Fruit fly (Drosophila melanogaster) whole organism, embryonic: ENCODE data around the gene yellow-f.

ENCODE experiments used
- Antp ChIP-seq: fragments of 200-800 bp; sonication (Bioruptor generic); optimal IDR thresholded peaks from 3 replicates; lab custom pipeline; 2016; ENCODE audit warnings: missing biosample characterization, missing genetic modification characterization
- CG11723 ChIP-seq: fragments of 200-800 bp; sonication (Bioruptor generic); optimal IDR thresholded peaks from 2 replicates; lab custom pipeline; 2017; ENCODE audit warnings: missing biosample characterization, mild to moderate bottlenecking, missing genetic modification characterization
- CG12219 ChIP-seq: fragments of 200-800 bp; sonication (Bioruptor generic); optimal IDR thresholded peaks from 3 replicates; lab custom pipeline; 2018; ENCODE audit warnings: missing biosample characterization, mild to moderate bottlenecking, missing genetic modification characterization
- CG13775 ChIP-seq: fragments of 200-800 bp; sonication (Bioruptor generic); optimal IDR thresholded peaks from 3 replicates; lab custom pipeline; 2017; ENCODE audit warnings: missing biosample characterization, mild to moderate bottlenecking, missing genetic modification characterization
- CG13894 ChIP-seq: fragments of 200-800 bp; sonication (Bioruptor generic); optimal IDR thresholded peaks from 3 replicates; lab custom pipeline; 2018; ENCODE audit warnings: missing biosample characterization, mild to moderate bottlenecking, missing genetic modification characterization, moderate library complexity
- CG14050 ChIP-seq: fragments of 200-800 bp; sonication (Bioruptor generic); IDR thresholded peaks from 3 replicates; pipeline ENCODE4 v1.3.6; 2022; ENCODE audit warnings: missing biosample characterization, missing genetic modification characterization
- CG15269 ChIP-seq: fragments of 200-800 bp; sonication (Bioruptor generic); optimal IDR thresholded peaks from 2 replicates; lab custom pipeline; 2018; ENCODE audit warnings: missing biosample characterization, mild to moderate bottlenecking, missing genetic modification characterization, moderate library complexity
- CG15514 ChIP-seq: fragments of 200-800 bp; sonication (Bioruptor generic); optimal IDR thresholded peaks from 3 replicates; lab custom pipeline; 2017; ENCODE audit warnings: missing biosample characterization, missing genetic modification characterization, mild to moderate bottlenecking, moderate library complexity, missing genetic modification reagents
- CG15696 ChIP-seq: fragments of 200-800 bp; sonication (Bioruptor generic); optimal IDR thresholded peaks from 2 replicates; lab custom pipeline; 2019; ENCODE audit warnings: missing biosample characterization, mild to moderate bottlenecking, missing genetic modification characterization, moderate library complexity
- CG16813 ChIP-seq: fragments of 200-800 bp; sonication (Bioruptor generic); IDR thresholded peaks from 3 replicates; pipeline ENCODE4 v1.3.6; 2022; ENCODE audit warnings: missing biosample characterization, missing genetic modification characterization; ENCODE audit not compliant: partially characterized antibody
- CG17568 ChIP-seq: fragments of 200-800 bp; sonication (Bioruptor generic); optimal IDR thresholded peaks from 2 replicates; lab custom pipeline; 2018; ENCODE audit warnings: missing biosample characterization, mild to moderate bottlenecking, missing genetic modification characterization, moderate library complexity
- CG31365 ChIP-seq: fragments of 200-800 bp; sonication (Bioruptor generic); optimal IDR thresholded peaks from 2 replicates; lab custom pipeline; 2018; ENCODE audit warnings: missing biosample characterization, mild to moderate bottlenecking, missing genetic modification characterization
- CG31388 ChIP-seq: fragments of 200-800 bp; sonication (Bioruptor generic); optimal IDR thresholded peaks from 2 replicates; lab custom pipeline; 2016; ENCODE audit warnings: missing biosample characterization, missing genetic modification characterization
- CG4820 ChIP-seq: fragments of 200-800 bp; sonication (Bioruptor generic); optimal IDR thresholded peaks from 3 replicates; lab custom pipeline; 2016; ENCODE audit warnings: missing biosample characterization, missing genetic modification characterization
- CG7556 ChIP-seq: fragments of 200-800 bp; sonication (Bioruptor generic); optimal IDR thresholded peaks from 2 replicates; lab custom pipeline; 2017; ENCODE audit warnings: missing biosample characterization, mild to moderate bottlenecking, missing genetic modification characterization
- CG8388 ChIP-seq: fragments of 200-800 bp; sonication (Bioruptor generic); optimal IDR thresholded peaks from 2 replicates; lab custom pipeline; 2019; ENCODE audit warnings: missing biosample characterization, mild to moderate bottlenecking, missing genetic modification characterization, moderate library complexity
- CG9727 ChIP-seq: fragments of 200-800 bp; sonication (Bioruptor generic); optimal IDR thresholded peaks from 3 replicates; lab custom pipeline; 2017; ENCODE audit warnings: missing biosample characterization, mild to moderate bottlenecking, missing genetic modification characterization
- CG9932 ChIP-seq: fragments of 200-800 bp; sonication (Bioruptor generic); IDR thresholded peaks from 2 replicates; pipeline ENCODE4 v1.3.6; 2022; ENCODE audit warnings: missing biosample characterization, missing genetic modification characterization
- CkIIα-i1 ChIP-seq: fragments of 200-800 bp; sonication (Bioruptor generic); IDR thresholded peaks from 2 replicates; pipeline ENCODE4 v1.3.6; 2022; ENCODE audit warnings: missing biosample characterization, missing genetic modification characterization
- D ChIP-seq, 2 experiments: fragments of 200-800 bp in 1 of 2; fragments of >200 bp in 1 of 2; sonication (Bioruptor generic) in 1 of 2; optimal IDR thresholded peaks; 2 replicates in 1 of 2; 3 replicates in 1 of 2; lab custom pipeline; 2017; ENCODE audit warnings: mild to moderate bottlenecking in 1 of 2, missing biosample characterization in 1 of 2, missing genetic modification characterization in 1 of 2, missing genetic modification reagents in 1 of 2
- D19B ChIP-seq: fragments of 200-800 bp; sonication (Bioruptor generic); optimal IDR thresholded peaks from 2 replicates; lab custom pipeline; 2017; ENCODE audit warnings: missing biosample characterization, mild to moderate bottlenecking, missing genetic modification characterization
- Dad ChIP-seq: fragments of 200-800 bp; sonication (Bioruptor generic); optimal IDR thresholded peaks from 3 replicates; lab custom pipeline; 2016; ENCODE audit warnings: missing biosample characterization, missing genetic modification characterization
- Dbx ChIP-seq: fragments of 200-800 bp; sonication (Bioruptor generic); IDR thresholded peaks from 3 replicates; pipeline ENCODE4 v1.3.6; 2022; ENCODE audit warnings: missing biosample characterization, missing genetic modification characterization
- Deaf1 ChIP-seq: fragments of 200-800 bp; optimal IDR thresholded peaks from 3 replicates; lab custom pipeline; 2019; ENCODE audit warnings: missing biosample characterization, mild to moderate bottlenecking, missing genetic modification characterization, moderate library complexity
- Fer1 ChIP-seq: fragments of 200-800 bp; sonication (Bioruptor generic); optimal IDR thresholded peaks from 2 replicates; lab custom pipeline; 2017; ENCODE audit warnings: missing biosample characterization, mild to moderate bottlenecking, missing genetic modification characterization
- Fer3 ChIP-seq: fragments of 200-800 bp; sonication (Bioruptor generic); optimal IDR thresholded peaks from 2 replicates; lab custom pipeline; 2018; ENCODE audit warnings: missing biosample characterization, mild to moderate bottlenecking, missing genetic modification characterization, moderate library complexity
- Gsc ChIP-seq: fragments of 200-800 bp; sonication (Bioruptor generic); IDR thresholded peaks from 2 replicates; pipeline ENCODE4 v1.3.6; 2022; ENCODE audit warnings: missing biosample characterization, missing genetic modification characterization
- Lpt ChIP-seq: fragments of >200 bp; optimal IDR thresholded peaks from 2 replicates; lab custom pipeline; 2018; ENCODE audit warnings: missing biosample characterization, missing genetic modification characterization
- MTF-1 ChIP-seq: fragments of 200-800 bp; sonication (Bioruptor generic); optimal IDR thresholded peaks from 2 replicates; lab custom pipeline; 2018; ENCODE audit warnings: missing biosample characterization, mild to moderate bottlenecking, missing genetic modification characterization, borderline replicate concordance
- NfI ChIP-seq: fragments of 200-800 bp; sonication (Bioruptor generic); optimal IDR thresholded peaks from 3 replicates; lab custom pipeline; 2018; ENCODE audit warnings: missing biosample characterization, mild to moderate bottlenecking, missing genetic modification characterization, moderate library complexity
- Oli ChIP-seq: fragments of 200-800 bp; sonication (Bioruptor generic); optimal IDR thresholded peaks from 2 replicates; lab custom pipeline; 2018; ENCODE audit warnings: missing biosample characterization, mild to moderate bottlenecking, missing genetic modification characterization, moderate library complexity
- Optix ChIP-seq: fragments of 200-800 bp; sonication (Bioruptor generic); IDR thresholded peaks from 3 replicates; pipeline ENCODE4 v1.3.6; 2022; ENCODE audit warnings: missing biosample characterization, missing genetic modification characterization
- Usf ChIP-seq: fragments of 200-800 bp; sonication (Bioruptor generic); optimal IDR thresholded peaks from 2 replicates; lab custom pipeline; 2017; ENCODE audit warnings: missing genotype, missing biosample characterization, missing genetic modification characterization
- cato ChIP-seq: fragments of 200-800 bp; sonication (Bioruptor generic); optimal IDR thresholded peaks from 2 replicates; lab custom pipeline; 2016; ENCODE audit warnings: missing biosample characterization, missing genetic modification characterization, borderline replicate concordance
- chm ChIP-seq: fragments of 200-800 bp; sonication (Bioruptor generic); IDR thresholded peaks from 2 replicates; pipeline ENCODE4 v1.3.6; 2022; ENCODE audit warnings: missing biosample characterization, missing genetic modification characterization
- crol ChIP-seq: fragments of 200-800 bp; sonication (Bioruptor generic); IDR thresholded peaks from 2 replicates; pipeline ENCODE4 v1.3.6; 2022; ENCODE audit warnings: missing biosample characterization, missing genetic modification characterization
- crp ChIP-seq, 2 experiments: fragments of 200-800 bp; sonication (Bioruptor generic); optimal IDR thresholded peaks; 2 replicates in 1 of 2; 3 replicates in 1 of 2; lab custom pipeline; 2017; ENCODE audit warnings: missing biosample characterization in 2 of 2, missing genetic modification characterization in 2 of 2, mild to moderate bottlenecking in 1 of 2, moderate library complexity in 1 of 2
- dimm ChIP-seq: fragments of 200-800 bp; sonication (Bioruptor generic); IDR thresholded peaks from 2 replicates; pipeline ENCODE4 v1.3.6; 2022; ENCODE audit warnings: missing biosample characterization, missing genetic modification characterization
- h ChIP-seq: fragments of >200 bp; optimal IDR thresholded peaks from 2 replicates; lab custom pipeline; 2017
- nerfin-1 ChIP-seq: fragments of 200-800 bp; sonication (Bioruptor generic); optimal IDR thresholded peaks from 3 replicates; lab custom pipeline; 2019; ENCODE audit warnings: missing biosample characterization, mild to moderate bottlenecking, missing genetic modification characterization, moderate library complexity
- nerfin-2 ChIP-seq: fragments of 200-800 bp; sonication (Bioruptor generic); IDR thresholded peaks from 2 replicates; pipeline ENCODE4 v1.3.6; 2022; ENCODE audit warnings: missing biosample characterization, missing genetic modification characterization; ENCODE audit not compliant: partially characterized antibody
- psq ChIP-seq: fragments of 200-800 bp; sonication (Bioruptor generic); optimal IDR thresholded peaks from 2 replicates; lab custom pipeline; 2017; ENCODE audit warnings: missing biosample characterization, missing genetic modification characterization
- salm ChIP-seq: fragments of 200-800 bp; sonication (Bioruptor generic); optimal IDR thresholded peaks from 2 replicates; lab custom pipeline; 2018; ENCODE audit warnings: missing biosample characterization, mild to moderate bottlenecking, missing genetic modification characterization
- schlank ChIP-seq: fragments of 200-800 bp; sonication (Bioruptor generic); optimal IDR thresholded peaks from 2 replicates; lab custom pipeline; 2018; ENCODE audit warnings: missing biosample characterization, mild to moderate bottlenecking, missing genetic modification characterization
- scrt ChIP-seq: fragments of 200-800 bp; sonication (Bioruptor generic); optimal IDR thresholded peaks from 2 replicates; lab custom pipeline; 2018; ENCODE audit warnings: missing biosample characterization, mild to moderate bottlenecking, missing genetic modification characterization, moderate library complexity
- sisA ChIP-seq: fragments of 200-800 bp; sonication (Bioruptor generic); IDR thresholded peaks from 2 replicates; pipeline ENCODE4 v1.3.6; 2022; ENCODE audit warnings: missing biosample characterization, missing genetic modification characterization
- sob ChIP-seq: fragments of 200-800 bp; sonication (Bioruptor generic); IDR thresholded peaks from 2 replicates; pipeline ENCODE4 v1.3.6; 2022; ENCODE audit warnings: missing biosample characterization, missing genetic modification characterization
- tll ChIP-seq, 2 experiments: fragments of 200-800 bp in 1 of 2; fragments of >200 bp in 1 of 2; sonication (Bioruptor generic) in 1 of 2; optimal IDR thresholded peaks; 2 replicates each; lab custom pipeline; 2017 to 2019; ENCODE audit warnings: missing biosample characterization in 2 of 2, missing genetic modification characterization in 2 of 2, mild to moderate bottlenecking in 1 of 2, moderate library complexity in 1 of 2
- vfl ChIP-seq: fragments of 200-800 bp; sonication (Bioruptor generic); optimal IDR thresholded peaks from 2 replicates; lab custom pipeline; 2016; ENCODE audit warnings: missing biosample characterization, missing genetic modification characterization
- vvl ChIP-seq: fragments of 200-800 bp; sonication (Bioruptor generic); IDR thresholded peaks from 2 replicates; pipeline ENCODE4 v1.3.6; 2022; ENCODE audit warnings: missing biosample characterization, missing genetic modification characterization

Gene yellow-f

dm6 chr3R:13012351-13012750 lies 19.4 kb upstream of the yellow-f start (continued):
- no peak for TF ChIP-seq cato (GFP tag; lab: Kevin White, UChicago)
- TF ChIP-seq CG13775 (GFP tag; lab: Kevin White, UChicago): peak; percentile 41
- TF ChIP-seq nerfin-1 (tag; lab: Kevin White, UChicago): peak; percentile 39
- TF ChIP-seq CG14050 (GFP tag; lab: Robert Waterston, UW): peak; percentile 55
- TF ChIP-seq CG15696 (tag; lab: Kevin White, UChicago): peak; percentile 14
- TF ChIP-seq D19B (GFP tag; lab: Kevin White, UChicago): no peak
- peak; percentile 37 for TF ChIP-seq CG15514 (GFP tag; lab: Kevin White, UChicago)
- TF ChIP-seq CG31388 (GFP tag; lab: Kevin White, UChicago): no peak
- TF ChIP-seq CG9932 (GFP tag; lab: Robert Waterston, UW): peak; percentile 67
- TF ChIP-seq Fer1 (GFP tag; lab: Kevin White, UChicago): peak; percentile 50
- TF ChIP-seq nerfin-2: no peak
- 0 out of 2 replicates have a peak, but pooled peaks have one; percentile 16 for TF ChIP-seq dimm
- peak; percentile 53; the same call in 1 of the 3 replicates for TF ChIP-seq Dbx (GFP tag; lab: Robert Waterston, UW)
- no peak for TF ChIP-seq Lpt (GFP tag; lab: Kevin White, UChicago)
- no peak for TF ChIP-seq h
- peak; percentile 96 for TF ChIP-seq crol (GFP tag; lab: Robert Waterston, UW)
- TF ChIP-seq CG7556 (GFP tag; lab: Kevin White, UChicago): peak; percentile 19
- peak; percentile 29 for TF ChIP-seq schlank (tag; lab: Kevin White, UChicago)
- TF ChIP-seq salm (tag; lab: Kevin White, UChicago): no peak
- TF ChIP-seq psq (GFP tag; lab: Kevin White, UChicago): no peak
- TF ChIP-seq NfI: peak; percentile 58
- TF ChIP-seq CG8388: no peak
- no peak for TF ChIP-seq CG15269 (tag; lab: Kevin White, UChicago)
- no peak for TF ChIP-seq CG17568 (GFP tag; lab: Kevin White, UChicago)
- peak; percentile 71 for TF ChIP-seq scrt (GFP tag; lab: Kevin White, UChicago)
- no peak for TF ChIP-seq CG12219 (GFP tag; lab: Kevin White, UChicago)
- no peak for TF ChIP-seq CG4820
- peak; percentile 71 for TF ChIP-seq sob (GFP tag; lab: Robert Waterston, UW)
- peak in 1 of 2 experiments; percentile 55 for TF ChIP-seq tll (GFP tag; optimal IDR thresholded peaks at IDR 0.05; lab: Kevin White, UChicago)
- peak; percentile 25 for TF ChIP-seq Fer3
- TF ChIP-seq CG11723 (GFP tag; lab: Kevin White, UChicago): peak; percentile 49
- peak; percentile 78 for TF ChIP-seq chm
- TF ChIP-seq Optix: peak; percentile 71; the same call in 2 of the 3 replicates
- TF ChIP-seq Gsc (GFP tag; lab: Robert Waterston, UW): no peak
- TF ChIP-seq Antp: peak; percentile 76
- peak; percentile 38 for TF ChIP-seq Oli (tag; lab: Kevin White, UChicago)
- no peak for TF ChIP-seq Usf
- no peak for TF ChIP-seq crp (GFP tag; optimal IDR thresholded peaks at IDR 0.05; lab: Kevin White, UChicago)
- TF ChIP-seq CG13894: no peak
- TF ChIP-seq vvl (GFP tag; lab: Robert Waterston, UW): peak; percentile 84
- no peak for TF ChIP-seq CG16813 (GFP tag; lab: Robert Waterston, UW)
- peak; percentile 74 for TF ChIP-seq sisA (GFP tag; lab: Robert Waterston, UW)
- no peak for TF ChIP-seq CG31365 (tag; lab: Kevin White, UChicago)
- TF ChIP-seq CkIIα-i1: no peak
- TF ChIP-seq MTF-1 (GFP tag; lab: Kevin White, UChicago): peak; percentile 39
- TF ChIP-seq Deaf1 (tag; lab: Kevin White, UChicago): peak; percentile 26
- TF ChIP-seq Dad: peak; percentile 31
- TF ChIP-seq CG9727 (GFP tag; lab: Kevin White, UChicago): peak; percentile 44
- no peak for TF ChIP-seq D (optimal IDR thresholded peaks at IDR 0.05; lab: Kevin White, UChicago)
- TF ChIP-seq D (GFP tag; optimal IDR thresholded peaks at IDR 0.05; lab: Kevin White, UChicago): peak; percentile 40
- TF ChIP-seq vfl (GFP tag; lab: Kevin White, UChicago): peak; percentile 60
